Fruit fly (Drosophila melanogaster): Measurements from ENCODE around the gene CG15772.

Gene CG15772

dm6 chrX:5783260-5784040 is 31.4 kb downstream of the CG15772 start:
- TF ChIP-seq h (optimal IDR thresholded peaks at IDR 0.05) = no peak
- TF ChIP-seq psq (optimal IDR thresholded peaks at IDR 0.05) = no peak
- no peak for TF ChIP-seq Sin3A (optimal IDR thresholded peaks at IDR 0.05)
- TF ChIP-seq insv (optimal IDR thresholded peaks at IDR 0.05) = no peak
- TF ChIP-seq ttk (optimal IDR thresholded peaks at IDR 0.05) = no peak

dm6 chrX:5786559-5786958 is 34.5 kb downstream of the CG15772 start:
- TF ChIP-seq ttk (optimal IDR thresholded peaks at IDR 0.05) (no peak), Myc (optimal IDR thresholded peaks at IDR 0.05) (no peak), h (optimal IDR thresholded peaks at IDR 0.05) (no peak), psq (optimal IDR thresholded peaks at IDR 0.05) (no peak), Sin3A (optimal IDR thresholded peaks at IDR 0.05) (no peak), insv (optimal IDR thresholded peaks at IDR 0.05) (no peak)

dm6 chrX:5789187-5789586 is 37.1 kb downstream of the CG15772 start, which contains the start of gene CG15767:
CG15767 (plus strand) TSS chrX:5789487.
- TF ChIP-seq psq (optimal IDR thresholded peaks at IDR 0.05) (no peak), h (optimal IDR thresholded peaks at IDR 0.05) (no peak), insv (optimal IDR thresholded peaks at IDR 0.05) (no peak), Sin3A (optimal IDR thresholded peaks at IDR 0.05) (no peak), Myc (optimal IDR thresholded peaks at IDR 0.05) (no peak), ttk (optimal IDR thresholded peaks at IDR 0.05) (no peak)

dm6 chrX:5791840-5792239 is 39.8 kb downstream of the CG15772 start, which contains the start of gene CG12239:
CG12239 (plus strand) TSS chrX:5792140.
- no peak for TF ChIP-seq insv (optimal IDR thresholded peaks at IDR 0.05)
- TF ChIP-seq h (optimal IDR thresholded peaks at IDR 0.05) = no peak
- no peak for TF ChIP-seq psq (optimal IDR thresholded peaks at IDR 0.05)
- TF ChIP-seq ttk (optimal IDR thresholded peaks at IDR 0.05) = no peak
- no peak for TF ChIP-seq Myc (optimal IDR thresholded peaks at IDR 0.05)
- TF ChIP-seq Sin3A (optimal IDR thresholded peaks at IDR 0.05) = no peak

- no peak for TF ChIP-seq Myc (optimal IDR thresholded peaks at IDR 0.05)
- TF ChIP-seq insv (optimal IDR thresholded peaks at IDR 0.05) = no peak
- TF ChIP-seq h (optimal IDR thresholded peaks at IDR 0.05) = no peak
- TF ChIP-seq Sin3A (optimal IDR thresholded peaks at IDR 0.05) = no peak
- TF ChIP-seq ttk (optimal IDR thresholded peaks at IDR 0.05) = no peak
- TF ChIP-seq psq (optimal IDR thresholded peaks at IDR 0.05) = no peak
Measured at dm6 chrX:5800634-5801033, 48.6 kb downstream of the CG15772 start.
